Worm (Caenorhabditis elegans) whole organism, L4 larva: Measurements from ENCODE around the gene gegf-1.

Experiments
- D1046.2 ChIP-seq: fragments of 200-800 bp; sonication (Bioruptor generic); IDR thresholded peaks from 2 replicates; pipeline ENCODE4 v1.3.6; 2022; ENCODE audit warnings: missing genetic modification characterization, missing compliant biosample characterization
- F26F4.8 ChIP-seq: fragments of 200-800 bp; sonication (Bioruptor generic); conservative IDR thresholded peaks from 2 replicates; pipeline ENCODE4 v1.3.6; 2022; ENCODE audit warnings: missing genetic modification characterization, missing compliant biosample characterization
- F37D6.2 ChIP-seq: sonication (generic microtip); optimal IDR thresholded peaks from 2 replicates; lab custom pipeline; 2016; ENCODE audit warnings: mild to moderate bottlenecking, missing genetic modification characterization, missing compliant biosample characterization
- F44E2.7 ChIP-seq: fragments of 200-800 bp; sonication (Bioruptor generic); IDR thresholded peaks from 2 replicates; pipeline ENCODE4 v2.1.2; 2022; ENCODE audit warnings: missing genetic modification characterization, missing compliant biosample characterization
- R02D3.7 ChIP-seq: fragments of 150-350 bp; sonication (generic microtip); optimal IDR thresholded peaks from 3 replicates; lab custom pipeline; 2014; ENCODE audit warnings: missing biosample characterization, missing genetic modification characterization
- ZK546.5 ChIP-seq, 2 experiments: sonication (generic microtip); optimal IDR thresholded peaks; 2 replicates each; lab custom pipeline; 2017; ENCODE audit warnings: missing biosample characterization in 2 of 2, missing genetic modification characterization in 2 of 2
- aha-1 ChIP-seq: fragments of 150-350 bp; peaks from one replicate; lab custom pipeline; 2014; ENCODE audit warnings: missing biosample characterization, missing genetic modification characterization
- aly-2 ChIP-seq: sonication (generic microtip); optimal IDR thresholded peaks from 2 replicates; lab custom pipeline; 2018; ENCODE audit warnings: missing biosample characterization, missing genetic modification characterization
- arid-1 ChIP-seq: fragments of 200-800 bp; sonication (Bioruptor generic); conservative IDR thresholded peaks from 2 replicates; pipeline ENCODE4 v1.3.6; 2022; ENCODE audit warnings: missing genetic modification reagents, missing genetic modification characterization, missing compliant biosample characterization
- ceh-20 ChIP-seq: fragments of 200-800 bp; sonication (Bioruptor generic); IDR thresholded peaks from 2 replicates; pipeline ENCODE4 v1.3.6; 2022; ENCODE audit warnings: missing genetic modification reagents, missing genetic modification characterization, missing compliant biosample characterization
- ceh-62 ChIP-seq: sonication (generic microtip); optimal IDR thresholded peaks from 2 replicates; lab custom pipeline; 2017; ENCODE audit warnings: missing biosample characterization, missing genetic modification characterization
- daf-16 ChIP-seq, 3 experiments: sonication (generic microtip); optimal IDR thresholded peaks; 2 replicates each; lab custom pipeline; 2016 to 2017; ENCODE audit warnings: missing genetic modification characterization in 3 of 3, missing genetic modification reagents in 3 of 3, mild to moderate bottlenecking in 2 of 3, missing compliant biosample characterization in 2 of 3, missing biosample characterization in 1 of 3, moderate library complexity in 1 of 3
- daf-19 ChIP-seq: fragments of 200-800 bp; sonication (Bioruptor generic); conservative IDR thresholded peaks from 2 replicates; pipeline ENCODE4 v1.3.6; 2022; ENCODE audit warnings: missing genetic modification characterization, missing compliant biosample characterization
- egl-43 ChIP-seq: fragments of 200-800 bp; sonication (Bioruptor generic); IDR thresholded peaks from 2 replicates; pipeline ENCODE4 v1.3.6; 2022; ENCODE audit warnings: missing genetic modification reagents, missing genetic modification characterization, missing compliant biosample characterization
- fkh-10 ChIP-seq: fragments of 150-350 bp; optimal IDR thresholded peaks from 2 replicates; lab custom pipeline; 2014; ENCODE audit warnings: missing biosample characterization, missing genetic modification reagents, missing genetic modification characterization
- fos-1 ChIP-seq: fragments of 150-350 bp; optimal IDR thresholded peaks from 2 replicates; lab custom pipeline; 2014; ENCODE audit warnings: missing biosample characterization, missing genetic modification characterization
- gei-8 ChIP-seq: fragments of 200-800 bp; sonication (Bioruptor generic); optimal IDR thresholded peaks from 2 replicates; lab custom pipeline; 2018; ENCODE audit warnings: mild to moderate bottlenecking, missing genetic modification characterization, missing compliant biosample characterization
- hif-1 ChIP-seq, 2 experiments: sonication (generic microtip); optimal IDR thresholded peaks; 2 replicates each; lab custom pipeline; 2016 to 2017; ENCODE audit warnings: missing compliant biosample characterization in 2 of 2, missing genetic modification characterization in 2 of 2, missing genetic modification reagents in 2 of 2, missing genotype in 2 of 2, mild to moderate bottlenecking in 1 of 2
- hlh-11 ChIP-seq: fragments of 200-800 bp; sonication (Bioruptor generic); optimal IDR thresholded peaks from 2 replicates; lab custom pipeline; 2018; ENCODE audit warnings: mild to moderate bottlenecking, missing genetic modification characterization, missing compliant biosample characterization
- hlh-30 ChIP-seq: sonication (generic microtip); optimal IDR thresholded peaks from 2 replicates; lab custom pipeline; 2017; ENCODE audit warnings: antibody characterized with exemption, mild to moderate bottlenecking, missing genetic modification characterization, missing compliant biosample characterization; ENCODE audit not compliant: insufficient read depth
- hmg-1.1 ChIP-seq: fragments of 200-800 bp; sonication (Bioruptor generic); IDR thresholded peaks from 2 replicates; pipeline ENCODE4 v1.3.6; 2022; ENCODE audit warnings: missing genetic modification reagents, missing genetic modification characterization, missing compliant biosample characterization
- jun-1 ChIP-seq: fragments of 150-350 bp; optimal IDR thresholded peaks from 2 replicates; lab custom pipeline; 2014; ENCODE audit warnings: missing biosample characterization, missing genetic modification reagents, missing genetic modification characterization
- lim-7 ChIP-seq: fragments of 200-800 bp; sonication (Bioruptor generic); IDR thresholded peaks from 2 replicates; pipeline ENCODE4 v1.3.6; 2022; ENCODE audit warnings: missing genetic modification characterization, missing compliant biosample characterization
- lin-15B ChIP-seq: fragments of 150-350 bp; sonication (generic microtip); optimal IDR thresholded peaks from 3 replicates; lab custom pipeline; 2014; ENCODE audit warnings: missing biosample characterization, missing genetic modification characterization
- lsy-2 ChIP-seq, 2 experiments: fragments of 150-350 bp in 1 of 2; sonication (generic microtip) in 1 of 2; optimal IDR thresholded peaks; 2 replicates each; lab custom pipeline; 2014 to 2017; ENCODE audit warnings: missing biosample characterization in 2 of 2, missing genetic modification characterization in 2 of 2
- mdl-1 ChIP-seq, 2 experiments: fragments of 150-350 bp in 1 of 2; sonication (generic microtip) in 1 of 2; optimal IDR thresholded peaks; 2 replicates each; lab custom pipeline; 2014 to 2017; ENCODE audit warnings: missing biosample characterization in 2 of 2, missing genetic modification characterization in 2 of 2
- mep-1 ChIP-seq: fragments of 150-350 bp; sonication (generic microtip); optimal IDR thresholded peaks from 3 replicates; lab custom pipeline; 2014; ENCODE audit warnings: missing biosample characterization, missing genetic modification characterization
- mes-2 ChIP-seq: sonication (generic microtip); optimal IDR thresholded peaks from 2 replicates; lab custom pipeline; 2016; ENCODE audit warnings: missing genotype, mild to moderate bottlenecking, missing genetic modification characterization, missing compliant biosample characterization; ENCODE audit not compliant: poor library complexity, severe bottlenecking
- mxl-3 ChIP-seq: fragments of 200-800 bp; sonication (Bioruptor generic); optimal IDR thresholded peaks from 2 replicates; lab custom pipeline; 2018; ENCODE audit warnings: mild to moderate bottlenecking, missing genetic modification characterization, missing compliant biosample characterization
- nhr-11 ChIP-seq: fragments of 150-350 bp; optimal IDR thresholded peaks from 2 replicates; lab custom pipeline; 2014; ENCODE audit warnings: missing biosample characterization, missing genetic modification characterization
- nhr-6 ChIP-seq: fragments of 150-350 bp; optimal IDR thresholded peaks from 2 replicates; lab custom pipeline; 2014; ENCODE audit warnings: missing biosample characterization, missing genetic modification characterization
- pha-4 ChIP-seq, 2 experiments: fragments of 150-350 bp in 1 of 2; fragments of 200-800 bp in 1 of 2; sonication (Bioruptor generic) in 1 of 2; IDR thresholded peaks in 1 of 2; optimal IDR thresholded peaks in 1 of 2; 2 replicates each; pipeline versions ENCODE4 v1.3.6 to Lab custom; 2014 to 2022; ENCODE audit warnings: missing genetic modification characterization in 2 of 2, missing genetic modification reagents in 2 of 2, missing biosample characterization in 1 of 2, missing compliant biosample characterization in 1 of 2
- pqm-1 ChIP-seq: sonication (generic microtip); optimal IDR thresholded peaks from 2 replicates; lab custom pipeline; 2017; ENCODE audit warnings: missing biosample characterization, missing genetic modification characterization
- saeg-2 ChIP-seq: fragments of 200-800 bp; sonication (Bioruptor generic); IDR thresholded peaks from 2 replicates; pipeline ENCODE4 v1.3.6; 2022; ENCODE audit warnings: missing genetic modification reagents, missing genetic modification characterization, missing compliant biosample characterization
- set-16 ChIP-seq: fragments of 200-800 bp; sonication (Bioruptor generic); IDR thresholded peaks from 2 replicates; pipeline ENCODE4 v1.3.6; 2022; ENCODE audit warnings: missing genetic modification reagents, missing genetic modification characterization, missing compliant biosample characterization
- skn-1 ChIP-seq: fragments of 150-350 bp; optimal IDR thresholded peaks from 2 replicates; lab custom pipeline; 2014; ENCODE audit warnings: missing biosample characterization, missing genetic modification characterization
- unc-130 ChIP-seq: sonication (generic microtip); optimal IDR thresholded peaks from 2 replicates; lab custom pipeline; 2016; ENCODE audit warnings: missing genetic modification reagents, missing genetic modification characterization, missing compliant biosample characterization
- unc-39 ChIP-seq: sonication (generic microtip); optimal IDR thresholded peaks from 2 replicates; lab custom pipeline; 2017; ENCODE audit warnings: missing biosample characterization, missing genetic modification characterization
- unc-62 ChIP-seq, 3 experiments: fragments of 150-350 bp in 1 of 3; sonication (generic microtip); optimal IDR thresholded peaks in 2 of 3; peaks in 1 of 3; 1 replicate in 1 of 3; 2 replicates in 2 of 3; lab custom pipeline; 2014 to 2017; ENCODE audit warnings: missing biosample characterization in 3 of 3, missing genetic modification characterization in 3 of 3, missing genetic modification reagents in 3 of 3, missing genotype in 1 of 3
- vab-7 ChIP-seq: fragments of 200-800 bp; sonication (Bioruptor generic); IDR thresholded peaks from 2 replicates; pipeline ENCODE4 v1.3.6; 2022; ENCODE audit warnings: missing genetic modification reagents, missing genetic modification characterization, missing compliant biosample characterization
- zfp-3 ChIP-seq: fragments of 200-800 bp; sonication (Bioruptor generic); conservative IDR thresholded peaks from 2 replicates; pipeline ENCODE4 v1.3.6; 2022; ENCODE audit warnings: missing genetic modification reagents, missing genetic modification characterization, missing compliant biosample characterization
- ztf-7 ChIP-seq: fragments of 150-350 bp; optimal IDR thresholded peaks from 2 replicates; lab custom pipeline; 2014; ENCODE audit warnings: missing biosample characterization, missing genetic modification characterization

The gegf-1 gene

DNA sequence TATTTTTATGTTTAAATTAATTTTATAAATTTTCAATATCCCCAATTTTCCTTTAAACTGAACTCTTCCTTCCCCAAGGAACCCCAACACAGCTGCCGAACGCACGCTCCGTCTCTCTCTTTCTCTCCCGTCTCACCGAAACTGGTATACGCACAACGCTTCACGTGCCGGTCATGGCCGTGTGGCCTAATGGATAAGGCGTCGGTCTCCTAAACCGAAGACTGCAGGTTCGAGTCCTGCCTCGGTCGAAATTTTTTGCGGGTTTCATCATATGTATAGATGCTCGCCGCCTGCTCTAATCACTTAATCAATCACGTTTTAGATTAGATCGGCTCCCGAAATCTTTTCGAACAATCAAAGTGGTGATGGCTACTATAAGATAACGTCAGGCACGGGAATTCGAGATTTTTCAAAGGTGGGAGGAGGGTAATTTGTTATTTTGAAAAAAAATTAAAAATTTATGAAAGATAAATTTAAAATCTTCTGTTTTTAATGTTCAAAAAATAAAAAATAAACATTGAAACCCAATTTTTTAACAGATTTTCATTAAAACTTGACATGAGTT lies 13.8 kb downstream of the gegf-1 start (continued):
- TF ChIP-seq mxl-3 (GFP tag; lab: Kevin White, UChicago) (peak; percentile 72), daf-16 (GFP tag; optimal IDR thresholded peaks at IDR 0.05; lab: Kevin White, UChicago) (peak in 1 of 2 experiments; percentile 73), daf-16 (tag; optimal IDR thresholded peaks at IDR 0.05; lab: Kevin White, UChicago) (no peak), unc-39 (tag; lab: Kevin White, UChicago) (no peak), jun-1 (tag; lab: Kevin White, UChicago) (no peak), ceh-62 (tag; lab: Kevin White, UChicago) (no peak), daf-19 (GFP tag; lab: Robert Waterston, UW) (peak; percentile 51; the same call in 1 of the 2 replicates), arid-1 (GFP tag; lab: Robert Waterston, UW) (peak; percentile 67), mdl-1 (tag; optimal IDR thresholded peaks at IDR 0.05; lab: Kevin White, UChicago) (peak; percentile 63 to 97), pqm-1 (tag; lab: Kevin White, UChicago) (no peak), egl-43 (peak; percentile 92), nhr-11 (tag; lab: Kevin White, UChicago) (peak; percentile 62), gei-8 (GFP tag; lab: Kevin White, UChicago) (peak; percentile 40), fos-1 (tag; lab: Kevin White, UChicago) (no peak), R02D3.7 (no peak), F26F4.8 (GFP tag; lab: Robert Waterston, UW) (peak; percentile 74; the same call in 1 of the 2 replicates)

DNA sequence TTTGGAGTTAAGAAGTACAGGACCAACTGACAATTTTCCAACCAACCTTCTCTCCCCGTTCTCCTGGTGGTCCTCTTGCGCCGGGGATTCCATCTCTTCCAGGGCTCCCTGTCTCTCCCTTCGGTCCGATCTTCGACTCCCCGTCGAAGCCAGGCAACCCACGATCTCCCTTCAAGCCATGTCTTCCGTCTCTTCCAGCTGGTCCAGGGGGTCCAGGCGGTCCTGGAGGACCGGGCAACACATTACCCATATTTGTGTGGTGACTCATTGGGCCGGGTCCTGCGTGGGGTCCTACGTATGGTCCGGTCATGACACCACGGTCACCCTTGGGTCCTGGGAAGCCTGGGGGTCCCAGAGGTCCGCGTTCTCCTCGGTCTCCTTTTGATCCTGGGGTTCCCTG lies 16.7 kb downstream of the gegf-1 start:
- TF ChIP-seq ZK546.5 (tag; optimal IDR thresholded peaks at IDR 0.05; lab: Kevin White, UChicago) (no peak), set-16 (GFP tag; lab: Robert Waterston, UW) (peak; percentile 89), unc-62 (GFP tag; optimal IDR thresholded peaks at IDR 0.05 in 1 of 2; lab: Kevin White, UChicago) (peak in 1 of 2 experiments; percentile 82), unc-62 (tag; optimal IDR thresholded peaks at IDR 0.05; lab: Kevin White, UChicago) (no peak), zfp-3 (no peak), aly-2 (tag; lab: Kevin White, UChicago) (no peak), pha-4 (GFP tag; IDR thresholded peaks at IDR 0.05; lab: Robert Waterston, UW) (no peak), pha-4 (tag; optimal IDR thresholded peaks at IDR 0.05; lab: Kevin White, UChicago) (no peak), lim-7 (GFP tag; lab: Robert Waterston, UW) (no peak), unc-130 (GFP tag; lab: Kevin White, UChicago) (no peak), lin-15B (tag; lab: Kevin White, UChicago) (no peak), nhr-6 (tag; lab: Kevin White, UChicago) (no peak)

DNA sequence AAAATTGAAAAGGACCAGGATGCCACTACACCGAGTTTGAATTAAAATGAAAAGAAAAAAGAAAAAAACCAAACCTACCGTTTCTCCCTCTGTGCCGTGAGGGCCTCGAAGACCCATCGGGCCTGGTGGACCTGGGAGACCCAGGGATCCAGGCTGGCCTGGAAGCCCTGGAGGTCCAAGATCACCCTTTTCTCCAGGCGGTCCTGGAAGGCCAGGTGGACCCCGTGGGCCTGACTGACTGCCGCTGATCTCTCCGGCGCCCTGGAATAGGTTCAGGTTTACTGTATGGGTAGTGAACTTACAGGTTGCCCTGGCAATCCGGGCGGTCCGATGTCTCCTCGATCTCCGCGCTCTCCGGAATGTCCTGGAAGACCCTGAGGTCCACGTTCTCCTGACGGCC lies 18.1 kb downstream of the gegf-1 start:
- TF ChIP-seq ztf-7: no peak
- TF ChIP-seq aha-1 (tag; lab: Kevin White, UChicago): peak; percentile 93
- TF ChIP-seq set-16 (GFP tag; lab: Robert Waterston, UW): peak; percentile 95
- no peak for TF ChIP-seq nhr-11 (tag; lab: Kevin White, UChicago)
- TF ChIP-seq egl-43: 0 out of 2 replicates have a peak, but pooled peaks have one; percentile 12
- 0 out of 2 replicates have a peak, but pooled peaks have one; percentile 24 for TF ChIP-seq F44E2.7 (GFP tag; lab: Robert Waterston, UW)

DNA sequence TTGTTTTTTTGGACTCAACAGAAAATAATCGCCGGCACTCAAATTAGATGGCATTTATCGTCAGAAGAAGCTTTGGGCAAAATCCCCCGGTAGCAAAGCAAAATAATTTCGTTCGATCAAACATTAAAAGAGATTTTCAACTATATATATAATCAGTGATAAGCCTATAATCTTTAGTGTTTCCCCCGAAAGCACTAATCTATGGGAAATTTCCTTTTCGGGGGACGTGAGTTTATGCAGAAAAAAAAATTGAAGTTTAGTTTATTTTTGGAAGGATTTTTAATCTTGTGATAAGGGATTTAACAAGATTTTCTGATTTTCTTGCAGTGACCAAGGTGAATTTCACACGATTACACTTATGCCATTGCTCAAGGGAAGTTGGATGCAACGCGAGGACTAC lies 23.7 kb downstream of the gegf-1 start:
- TF ChIP-seq aha-1 (tag; lab: Kevin White, UChicago) (peak; percentile 15), vab-7 (no peak)

DNA sequence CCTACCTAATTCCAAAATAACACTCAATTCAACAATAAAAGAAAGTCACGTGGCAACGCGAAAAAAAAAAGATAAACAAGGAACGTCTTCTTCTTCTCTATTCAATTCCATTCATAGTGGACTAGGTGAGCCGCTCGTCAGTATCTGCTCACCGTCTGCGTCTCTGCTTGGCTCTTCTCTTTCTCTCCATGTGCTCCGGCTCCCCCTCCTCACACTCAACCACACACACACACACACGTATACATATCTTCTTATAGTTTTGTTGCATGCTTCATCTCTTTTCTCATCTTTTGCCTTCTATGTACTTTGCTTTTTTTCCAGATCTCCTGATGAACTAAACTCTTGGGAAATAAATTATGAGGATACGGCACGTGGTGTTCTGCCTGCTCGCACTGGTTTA lies 25.6 kb downstream of the gegf-1 start, which contains the start of gene daf-1:
daf-1 (plus strand) TSS at position 322 of the 400 bp plus-strand sequence.
- TF ChIP-seq D1046.2 (GFP tag; lab: Robert Waterston, UW) (no peak), mep-1 (tag; lab: Kevin White, UChicago) (peak; percentile 6), aha-1 (tag; lab: Kevin White, UChicago) (peak; percentile 29), mxl-3 (GFP tag; lab: Kevin White, UChicago) (peak; percentile 19), hmg-1.1 (GFP tag; lab: Robert Waterston, UW) (peak; percentile 69; the same call in 1 of the 2 replicates), hlh-11 (peak; percentile 23), mdl-1 (tag; optimal IDR thresholded peaks at IDR 0.05; lab: Kevin White, UChicago) (peak in 1 of 2 experiments; percentile 89), jun-1 (tag; lab: Kevin White, UChicago) (no peak), lsy-2 (tag; optimal IDR thresholded peaks at IDR 0.05; lab: Kevin White, UChicago) (peak in 1 of 2 experiments; percentile 38), saeg-2 (no peak), fkh-10 (peak; percentile 46), ceh-20 (GFP tag; lab: Robert Waterston, UW) (no peak), mes-2 (tag; lab: Kevin White, UChicago) (no peak), hif-1 (tag; optimal IDR thresholded peaks at IDR 0.05; lab: Kevin White, UChicago) (peak in 1 of 2 experiments; percentile 43), F37D6.2 (tag; lab: Kevin White, UChicago) (no peak), hlh-30 (tag; lab: Kevin White, UChicago) (peak; percentile 72), skn-1 (tag; lab: Kevin White, UChicago) (no peak)
